Worm (Caenorhabditis elegans) whole organism, young adult: Measurements from ENCODE around the gene F01F1.2.
A peak's percentile ranks its signal among the peaks of the same experiment; 100 is the strongest.

Source experiments
- F33H1.4 ChIP-seq: fragments of 200-800 bp; sonication (Bioruptor generic); IDR thresholded peaks from 2 replicates; pipeline ENCODE4 v1.3.6; 2022; ENCODE audit warnings: missing genetic modification reagents, missing genetic modification characterization, missing compliant biosample characterization
- F37B4.10 ChIP-seq: fragments of 200-800 bp; sonication (Bioruptor generic); IDR thresholded peaks from 2 replicates; pipeline ENCODE4 v1.3.6; 2022; ENCODE audit warnings: missing genetic modification characterization, missing compliant biosample characterization
- F52B5.7 ChIP-seq: sonication (generic microtip); optimal IDR thresholded peaks from 2 replicates; lab custom pipeline; 2016; ENCODE audit warnings: mild to moderate bottlenecking, missing genetic modification characterization, missing compliant biosample characterization
- Y53F4B.3 ChIP-seq: fragments of 200-800 bp; sonication (Bioruptor generic); IDR thresholded peaks from 2 replicates; pipeline ENCODE4 v1.3.6; 2022; ENCODE audit warnings: missing genetic modification reagents, missing genetic modification characterization, missing compliant biosample characterization
- Y53G8AR.9 ChIP-seq: fragments of 200-800 bp; sonication (Bioruptor generic); conservative IDR thresholded peaks from 2 replicates; pipeline ENCODE4 v1.3.6; 2022; ENCODE audit warnings: missing genetic modification reagents, missing genetic modification characterization, missing compliant biosample characterization
- Y67H2A.10 ChIP-seq: fragments of 200-800 bp; sonication (Bioruptor generic); conservative IDR thresholded peaks from 2 replicates; pipeline ENCODE4 v1.3.6; 2022; ENCODE audit warnings: missing genetic modification reagents, missing genetic modification characterization, missing compliant biosample characterization
- Y79H2A.3 ChIP-seq: fragments of 200-800 bp; sonication (Bioruptor generic); conservative IDR thresholded peaks from 2 replicates; pipeline ENCODE4 v1.3.6; 2022; ENCODE audit warnings: missing genetic modification reagents, missing genetic modification characterization, missing compliant biosample characterization
- athp-1 ChIP-seq: sonication (generic microtip); optimal IDR thresholded peaks from 2 replicates; lab custom pipeline; 2017; ENCODE audit warnings: mild to moderate bottlenecking, missing genetic modification characterization, missing compliant biosample characterization
- attf-3 ChIP-seq: fragments of 200-800 bp; sonication (Bioruptor generic); conservative IDR thresholded peaks from 2 replicates; pipeline ENCODE4 v1.3.6; 2022; ENCODE audit warnings: missing genetic modification reagents, missing genetic modification characterization, missing compliant biosample characterization
- ceh-58 ChIP-seq: fragments of 200-800 bp; sonication (Bioruptor generic); IDR thresholded peaks from 2 replicates; pipeline ENCODE4 v1.3.6; 2022; ENCODE audit warnings: missing genetic modification characterization, missing compliant biosample characterization
- ceh-91 ChIP-seq: fragments of 200-800 bp; sonication (Bioruptor generic); IDR thresholded peaks from 2 replicates; pipeline ENCODE4 v1.3.6; 2022; ENCODE audit warnings: missing genetic modification reagents, missing genetic modification characterization, missing compliant biosample characterization
- dpff-1 ChIP-seq: sonication (generic microtip); optimal IDR thresholded peaks from 2 replicates; lab custom pipeline; 2017; ENCODE audit warnings: mild to moderate bottlenecking, missing genetic modification characterization, missing compliant biosample characterization
- efl-1 ChIP-seq: fragments of 150-350 bp; optimal IDR thresholded peaks from 2 replicates; lab custom pipeline; 2014; ENCODE audit warnings: missing biosample characterization, missing genetic modification reagents, missing genetic modification characterization
- egl-18 ChIP-seq: fragments of 200-800 bp; sonication (Bioruptor generic); IDR thresholded peaks from 2 replicates; pipeline ENCODE4 v1.3.6; 2022; ENCODE audit warnings: missing genetic modification reagents, missing genetic modification characterization, missing compliant biosample characterization
- ekl-4 ChIP-seq: fragments of 200-800 bp; sonication (Bioruptor generic); IDR thresholded peaks from 2 replicates; pipeline ENCODE4 v1.3.6; 2022; ENCODE audit warnings: missing genetic modification reagents, missing genetic modification characterization, missing compliant biosample characterization
- him-1 ChIP-seq: sonication (generic microtip); optimal IDR thresholded peaks from 2 replicates; lab custom pipeline; 2016; ENCODE audit warnings: missing genotype, missing genetic modification reagents, missing genetic modification characterization, missing compliant biosample characterization
- hmg-20 ChIP-seq: fragments of 200-800 bp; sonication (Bioruptor generic); IDR thresholded peaks from 2 replicates; pipeline ENCODE4 v1.3.6; 2022; ENCODE audit warnings: missing genetic modification reagents, missing genetic modification characterization, missing compliant biosample characterization
- hrde-1 ChIP-seq: sonication (generic microtip); optimal IDR thresholded peaks from 2 replicates; lab custom pipeline; 2016; ENCODE audit warnings: missing genetic modification characterization, mild to moderate bottlenecking, missing compliant biosample characterization, moderate library complexity, missing genotype, missing genetic modification reagents, borderline replicate concordance
- hsf-1 ChIP-seq: fragments of 200-800 bp; sonication (Bioruptor generic); IDR thresholded peaks from 2 replicates; pipeline ENCODE4 v1.3.6; 2022; ENCODE audit warnings: missing genetic modification reagents, missing genetic modification characterization, missing compliant biosample characterization
- let-607 ChIP-seq, 2 experiments: fragments of 200-800 bp in 1 of 2; sonication (Bioruptor generic) in 1 of 2; sonication (generic microtip) in 1 of 2; optimal IDR thresholded peaks; 2 replicates each; lab custom pipeline; 2016 to 2018; ENCODE audit warnings: mild to moderate bottlenecking in 2 of 2, missing compliant biosample characterization in 2 of 2, missing genetic modification characterization in 2 of 2, moderate library complexity in 2 of 2, missing genotype in 1 of 2
- lin-35 ChIP-seq, 3 experiments: fragments of 150-350 bp in 2 of 3; sonication (generic microtip) in 1 of 3; optimal IDR thresholded peaks; 2 replicates each; lab custom pipeline; 2014 to 2018; ENCODE audit warnings: missing biosample characterization in 3 of 3, missing genetic modification characterization in 3 of 3, missing genetic modification reagents in 3 of 3
- lin-40 ChIP-seq: sonication (generic microtip); optimal IDR thresholded peaks from 2 replicates; lab custom pipeline; 2016; ENCODE audit warnings: missing genetic modification characterization, mild to moderate bottlenecking, missing compliant biosample characterization, missing genotype, missing genetic modification reagents
- madf-3 ChIP-seq: fragments of 200-800 bp; sonication (Bioruptor generic); IDR thresholded peaks from 2 replicates; pipeline ENCODE4 v1.3.6; 2022; ENCODE audit warnings: missing genetic modification reagents, missing genetic modification characterization, missing compliant biosample characterization
- madf-6 ChIP-seq: fragments of 200-800 bp; sonication (Bioruptor generic); IDR thresholded peaks from 2 replicates; pipeline ENCODE4 v1.3.6; 2022; ENCODE audit warnings: missing genetic modification reagents, missing genetic modification characterization, missing compliant biosample characterization
- mcd-1 ChIP-seq: fragments of 200-800 bp; sonication (Bioruptor generic); IDR thresholded peaks from 2 replicates; pipeline ENCODE4 v1.3.6; 2022; ENCODE audit warnings: missing genetic modification reagents, missing genetic modification characterization, missing compliant biosample characterization
- nfya-2 ChIP-seq: fragments of 200-800 bp; sonication (Bioruptor generic); IDR thresholded peaks from 2 replicates; pipeline ENCODE4 v1.3.6; 2022; ENCODE audit warnings: missing genetic modification reagents, missing genetic modification characterization, missing compliant biosample characterization
- nhr-179 ChIP-seq: sonication (generic microtip); optimal IDR thresholded peaks from 2 replicates; lab custom pipeline; 2016; ENCODE audit warnings: mild to moderate bottlenecking, missing genetic modification characterization, missing compliant biosample characterization
- nhr-27 ChIP-seq: fragments of 200-800 bp; sonication (Bioruptor generic); optimal IDR thresholded peaks from 2 replicates; lab custom pipeline; 2018; ENCODE audit warnings: mild to moderate bottlenecking, missing genetic modification characterization, moderate library complexity, missing compliant biosample characterization
- nhr-80 ChIP-seq: sonication (generic microtip); optimal IDR thresholded peaks from 2 replicates; lab custom pipeline; 2016; ENCODE audit warnings: missing genetic modification characterization, missing compliant biosample characterization
- pbrm-1 ChIP-seq: fragments of 200-800 bp; sonication (Bioruptor generic); IDR thresholded peaks from 2 replicates; pipeline ENCODE4 v1.3.6; 2022; ENCODE audit warnings: missing genetic modification reagents, missing genetic modification characterization, missing compliant biosample characterization
- rcor-1 ChIP-seq: fragments of 200-800 bp; sonication (Bioruptor generic); IDR thresholded peaks from 2 replicates; pipeline ENCODE4 v1.3.6; 2022; ENCODE audit warnings: missing genetic modification reagents, missing genetic modification characterization, missing compliant biosample characterization
- repo-1 ChIP-seq: sonication (generic microtip); optimal IDR thresholded peaks from 2 replicates; lab custom pipeline; 2017; ENCODE audit warnings: mild to moderate bottlenecking, missing genetic modification characterization, missing compliant biosample characterization
- sdz-38 ChIP-seq: sonication (generic microtip); optimal IDR thresholded peaks from 2 replicates; lab custom pipeline; 2016; ENCODE audit warnings: missing genotype, missing genetic modification characterization, missing compliant biosample characterization
- unc-130 ChIP-seq: sonication (generic microtip); optimal IDR thresholded peaks from 2 replicates; lab custom pipeline; 2016; ENCODE audit warnings: missing genetic modification reagents, missing genetic modification characterization, missing compliant biosample characterization
- unc-62 ChIP-seq: fragments of 150-350 bp; optimal IDR thresholded peaks from 2 replicates; lab custom pipeline; 2014; ENCODE audit warnings: missing biosample characterization, missing genetic modification reagents, missing genetic modification characterization
- zim-3 ChIP-seq: sonication (generic microtip); optimal IDR thresholded peaks from 2 replicates; lab custom pipeline; 2017; ENCODE audit warnings: mild to moderate bottlenecking, missing genetic modification characterization, moderate library complexity, missing compliant biosample characterization
- ztf-28 ChIP-seq: fragments of 200-800 bp; sonication (Bioruptor generic); IDR thresholded peaks from 2 replicates; pipeline ENCODE4 v1.3.6; 2022; ENCODE audit warnings: missing genetic modification reagents, missing genetic modification characterization, missing compliant biosample characterization
- ztf-6 ChIP-seq: fragments of 200-800 bp; sonication (Bioruptor generic); IDR thresholded peaks from 2 replicates; pipeline ENCODE4 v1.3.6; 2022; ENCODE audit warnings: missing genetic modification reagents, missing genetic modification characterization, missing compliant biosample characterization

Gene F01F1.2

ce11 chrIII:5879291-5879968 lies 1.1 kb downstream of the F01F1.2 start, which contains the start of gene hpo-10:
Gene hpo-10 (plus strand): TSS chrIII:5879489.
- TF ChIP-seq lin-35 (GFP tag; optimal IDR thresholded peaks at IDR 0.05; lab: Kevin White, UChicago) (peak in 1 of 3 experiments; percentile 15), hsf-1 (0 out of 2 replicates have a peak, but pooled peaks have one; percentile 38), madf-6 (peak; percentile 36; the same call in 1 of the 2 replicates), F33H1.4 (GFP tag; lab: Robert Waterston, UW) (no peak), attf-3 (GFP tag; lab: Robert Waterston, UW) (peak; percentile 83), let-607 (tag; optimal IDR thresholded peaks at IDR 0.05; lab: Kevin White, UChicago) (peak in 1 of 2 experiments; percentile 5), Y67H2A.10 (GFP tag; lab: Robert Waterston, UW) (no peak), dpff-1 (tag; lab: Kevin White, UChicago) (peak; percentile 31), rcor-1 (no peak), lin-40 (tag; lab: Kevin White, UChicago) (peak; percentile 3), mcd-1 (peak; percentile 21; the same call in 1 of the 2 replicates)

- TF ChIP-seq repo-1 (tag; lab: Kevin White, UChicago): no peak
- no peak for TF ChIP-seq attf-3 (GFP tag; lab: Robert Waterston, UW)
- TF ChIP-seq madf-3 (GFP tag; lab: Robert Waterston, UW): 0 out of 2 replicates have a peak, but pooled peaks have one; percentile 55
- TF ChIP-seq athp-1: peak; percentile 39
- no peak for TF ChIP-seq zim-3 (tag; lab: Kevin White, UChicago)
- no peak for TF ChIP-seq ceh-91 (GFP tag; lab: Robert Waterston, UW)
- peak; percentile 57; the same call in 1 of the 2 replicates for TF ChIP-seq madf-6
- peak; percentile 25 for TF ChIP-seq him-1 (tag; lab: Kevin White, UChicago)
- no peak for TF ChIP-seq lin-35 (GFP tag; optimal IDR thresholded peaks at IDR 0.05; lab: Kevin White, UChicago)
- no peak for TF ChIP-seq nhr-27
- peak; percentile 14 for TF ChIP-seq F52B5.7 (tag; lab: Kevin White, UChicago)
- 0 out of 2 replicates have a peak, but pooled peaks have one; percentile 50 for TF ChIP-seq hsf-1
- TF ChIP-seq nhr-80 (tag; lab: Kevin White, UChicago): no peak
- TF ChIP-seq hrde-1: peak; percentile 30
- 0 out of 2 replicates have a peak, but pooled peaks have one; percentile 34 for TF ChIP-seq pbrm-1 (GFP tag; lab: Robert Waterston, UW)
- TF ChIP-seq ztf-6 (GFP tag; lab: Robert Waterston, UW): no peak
- TF ChIP-seq ekl-4: 0 out of 2 replicates have a peak, but pooled peaks have one; percentile 28
Measured at ce11 chrIII:5882284-5882683, 3.9 kb downstream of the F01F1.2 start.

ce11 chrIII:5882823-5883222 lies 4.5 kb downstream of the F01F1.2 start, which contains the start of gene F01F1.14:
Gene F01F1.14 (minus strand): TSS chrIII:5882923.
- no peak for TF ChIP-seq Y53F4B.3 (GFP tag; lab: Robert Waterston, UW)
- no peak for TF ChIP-seq Y79H2A.3 (GFP tag; lab: Robert Waterston, UW)
- no peak for TF ChIP-seq F37B4.10 (GFP tag; lab: Robert Waterston, UW)
- no peak for TF ChIP-seq Y53G8AR.9 (GFP tag; lab: Robert Waterston, UW)
- no peak for TF ChIP-seq nhr-179 (tag; lab: Kevin White, UChicago)
- no peak for TF ChIP-seq unc-62 (GFP tag; lab: Kevin White, UChicago)
- no peak for TF ChIP-seq egl-18 (GFP tag; lab: Robert Waterston, UW)
- no peak for TF ChIP-seq hmg-20 (GFP tag; lab: Robert Waterston, UW)
- TF ChIP-seq ztf-28: no peak
- no peak for TF ChIP-seq sdz-38
- no peak for TF ChIP-seq nfya-2
- TF ChIP-seq efl-1: no peak
- no peak for TF ChIP-seq unc-130 (GFP tag; lab: Kevin White, UChicago)
- no peak for TF ChIP-seq repo-1 (tag; lab: Kevin White, UChicago)
- no peak for TF ChIP-seq ceh-58 (GFP tag; lab: Robert Waterston, UW)
- TF ChIP-seq, all 124 proteins: peak for 0
